Fruit fly (Drosophila melanogaster) whole organism, pupa: ENCODE measurements around the gene eIF1.

ENCODE experiments used
- CG10348 ChIP-seq: fragments of 200-800 bp; sonication (Bioruptor generic); IDR thresholded peaks from 2 replicates; pipeline ENCODE4 v1.3.6; 2022; ENCODE audit warnings: missing biosample characterization, missing genetic modification characterization
- CG12605 ChIP-seq: fragments of 200-800 bp; sonication (Bioruptor generic); IDR thresholded peaks from 2 replicates; pipeline ENCODE4 v1.3.6; 2022; ENCODE audit warnings: missing biosample characterization, missing genetic modification characterization
- CG15710 ChIP-seq: fragments of 200-800 bp; sonication (Bioruptor generic); optimal IDR thresholded peaks from 2 replicates; lab custom pipeline; 2018; ENCODE audit warnings: missing biosample characterization, mild to moderate bottlenecking, missing genetic modification characterization, moderate library complexity
- CG4496 ChIP-seq: fragments of 200-800 bp; sonication (Bioruptor generic); IDR thresholded peaks from 3 replicates; pipeline ENCODE4 v1.3.6; 2022; ENCODE audit warnings: missing biosample characterization, missing genetic modification characterization
- CG9948 ChIP-seq: fragments of 200-800 bp; sonication (Bioruptor generic); optimal IDR thresholded peaks from 2 replicates; lab custom pipeline; 2018; ENCODE audit warnings: missing biosample characterization, mild to moderate bottlenecking, missing genetic modification characterization, moderate library complexity
- Ets98B ChIP-seq: fragments of 200-800 bp; sonication (Bioruptor generic); IDR thresholded peaks from 2 replicates; pipeline ENCODE4 v1.3.6; 2022; ENCODE audit warnings: missing biosample characterization, missing genetic modification characterization
- Pif1A ChIP-seq: fragments of 200-800 bp; sonication (Bioruptor generic); optimal IDR thresholded peaks from 3 replicates; lab custom pipeline; 2016; ENCODE audit warnings: missing biosample characterization, missing genetic modification characterization
- Snoo ChIP-seq: fragments of 200-800 bp; sonication (Bioruptor generic); optimal IDR thresholded peaks from 3 replicates; lab custom pipeline; 2017; ENCODE audit warnings: missing biosample characterization, mild to moderate bottlenecking, missing genetic modification characterization, inconsistent platforms
- fd96Ca ChIP-seq: fragments of 200-800 bp; sonication (Bioruptor generic); IDR thresholded peaks from 3 replicates; pipeline ENCODE4 v1.3.6; 2022; ENCODE audit warnings: missing biosample characterization, missing genetic modification characterization

- TF ChIP-seq Ets98B (GFP tag; lab: Robert Waterston, UW) = peak; percentile 92
- no peak for TF ChIP-seq Pif1A (GFP tag; lab: Kevin White, UChicago)
- TF ChIP-seq CG4496 (GFP tag; lab: Robert Waterston, UW) = peak; percentile 95
- TF ChIP-seq CG9948 (tag; lab: Kevin White, UChicago) = peak; percentile 93
- peak; percentile 92 for TF ChIP-seq Snoo
- TF ChIP-seq fd96Ca = peak; percentile 92
- TF ChIP-seq CG15710 = peak; percentile 93
- peak; percentile 91 for TF ChIP-seq CG12605 (GFP tag; lab: Robert Waterston, UW)
- TF ChIP-seq CG10348 (GFP tag; lab: Robert Waterston, UW) = peak; percentile 19; the same call in 1 of the 2 replicates
Measured at dm6 chr3L:3179474-3179873, 43.7 kb upstream of the eIF1 start.
